Worm (Caenorhabditis elegans) whole organism, L1 larva: Measurements from ENCODE around the gene mrg-1.
A peak's percentile ranks its signal among the peaks of the same experiment; 100 is the strongest.

Experiments used
- C04F5.9 ChIP-seq: sonication (generic microtip); optimal IDR thresholded peaks from 2 replicates; lab custom pipeline; 2016; ENCODE audit warnings: missing genetic modification characterization, missing compliant biosample characterization
- C34B4.2 ChIP-seq: sonication (generic microtip); optimal IDR thresholded peaks from 2 replicates; lab custom pipeline; 2017; ENCODE audit warnings: mild to moderate bottlenecking, missing genetic modification characterization, missing compliant biosample characterization
- F16B12.6 ChIP-seq: fragments of 150-350 bp; optimal IDR thresholded peaks from 2 replicates; lab custom pipeline; 2014; ENCODE audit warnings: missing biosample characterization, missing genetic modification characterization
- blmp-1 ChIP-seq: fragments of 150-350 bp; optimal IDR thresholded peaks from 2 replicates; lab custom pipeline; 2014; ENCODE audit warnings: missing biosample characterization, missing genetic modification characterization
- ceh-63 ChIP-seq: fragments of 200-800 bp; sonication (Bioruptor generic); optimal IDR thresholded peaks from 2 replicates; lab custom pipeline; 2018; ENCODE audit warnings: mild to moderate bottlenecking, missing genetic modification characterization, missing compliant biosample characterization
- ceh-88 ChIP-seq: fragments of 200-800 bp; sonication (Bioruptor generic); IDR thresholded peaks from 2 replicates; pipeline ENCODE4 v1.3.6; 2022; ENCODE audit warnings: missing genetic modification characterization, missing compliant biosample characterization
- dpl-1 ChIP-seq, 3 experiments: fragments of 150-350 bp in 2 of 3; sonication (generic microtip) in 1 of 3; optimal IDR thresholded peaks; 2 replicates each; lab custom pipeline; 2014 to 2017; ENCODE audit warnings: missing biosample characterization in 3 of 3, missing genetic modification characterization in 3 of 3, missing genetic modification reagents in 3 of 3
- efl-1 ChIP-seq, 4 experiments: fragments of 150-350 bp; optimal IDR thresholded peaks in 3 of 4; peaks in 1 of 4; 1 replicate in 1 of 4; 2 replicates in 3 of 4; lab custom pipeline; 2014; ENCODE audit warnings: missing biosample characterization in 2 of 4, missing genetic modification characterization in 2 of 4, missing genetic modification reagents in 2 of 4
- efl-3 ChIP-seq: fragments of 200-800 bp; sonication (Bioruptor generic); optimal IDR thresholded peaks from 2 replicates; lab custom pipeline; 2018; ENCODE audit warnings: mild to moderate bottlenecking, missing genetic modification characterization, missing compliant biosample characterization
- elt-2 ChIP-seq: sonication (generic microtip); optimal IDR thresholded peaks from 2 replicates; lab custom pipeline; 2016; ENCODE audit warnings: missing genetic modification characterization, mild to moderate bottlenecking, inconsistent platforms, missing compliant biosample characterization, missing genetic modification reagents
- elt-3 ChIP-seq, 6 experiments: fragments of 150-350 bp in 1 of 6; sonication (generic microtip); optimal IDR thresholded peaks; 2 replicates each; lab custom pipeline; 2017 to 2018; ENCODE audit warnings: missing biosample characterization in 6 of 6, missing genetic modification characterization in 6 of 6, inconsistent platforms in 1 of 6
- ets-5 ChIP-seq: fragments of 200-800 bp; sonication (Bioruptor generic); IDR thresholded peaks from 2 replicates; pipeline ENCODE4 v1.3.6; 2022; ENCODE audit warnings: missing genetic modification characterization, missing compliant biosample characterization
- fos-1 ChIP-seq: fragments of 150-350 bp; optimal IDR thresholded peaks from 2 replicates; lab custom pipeline; 2014; ENCODE audit warnings: missing biosample characterization, missing genetic modification characterization
- hlh-17 ChIP-seq: fragments of 200-800 bp; sonication (Bioruptor generic); optimal IDR thresholded peaks from 2 replicates; lab custom pipeline; 2018; ENCODE audit warnings: missing genetic modification characterization, mild to moderate bottlenecking, missing compliant biosample characterization, moderate library complexity, borderline replicate concordance
- hlh-4 ChIP-seq: sonication (generic microtip); optimal IDR thresholded peaks from 2 replicates; lab custom pipeline; 2016; ENCODE audit warnings: mild to moderate bottlenecking, missing genetic modification characterization, missing compliant biosample characterization
- jun-1 ChIP-seq: fragments of 150-350 bp; optimal IDR thresholded peaks from 2 replicates; lab custom pipeline; 2014; ENCODE audit warnings: missing biosample characterization, missing genetic modification reagents, missing genetic modification characterization
- lin-13 ChIP-seq: fragments of 150-350 bp; optimal IDR thresholded peaks from 2 replicates; lab custom pipeline; 2014; ENCODE audit warnings: missing biosample characterization, missing genetic modification reagents, missing genetic modification characterization
- lin-14 ChIP-seq: fragments of 200-800 bp; sonication (Bioruptor generic); optimal IDR thresholded peaks from 2 replicates; lab custom pipeline; 2018; ENCODE audit warnings: mild to moderate bottlenecking, missing genetic modification characterization, moderate library complexity, missing compliant biosample characterization
- mdl-1 ChIP-seq, 2 experiments: fragments of 150-350 bp; optimal IDR thresholded peaks; 2 replicates each; lab custom pipeline; 2014 to 2017; ENCODE audit warnings: missing biosample characterization in 2 of 2, missing genetic modification characterization in 2 of 2, inconsistent platforms in 1 of 2
- mef-2 ChIP-seq: fragments of 150-350 bp; optimal IDR thresholded peaks from 2 replicates; lab custom pipeline; 2014; ENCODE audit warnings: missing biosample characterization, missing genetic modification characterization
- mep-1 ChIP-seq: fragments of 150-350 bp; optimal IDR thresholded peaks from 2 replicates; lab custom pipeline; 2014; ENCODE audit warnings: missing biosample characterization, missing genetic modification characterization
- nhr-12 ChIP-seq: sonication (generic microtip); optimal IDR thresholded peaks from 2 replicates; lab custom pipeline; 2017; ENCODE audit warnings: missing biosample characterization, missing genetic modification characterization
- nhr-19 ChIP-seq: fragments of 200-800 bp; sonication (Bioruptor generic); conservative IDR thresholded peaks from 2 replicates; pipeline ENCODE4 v1.3.6; 2022; ENCODE audit warnings: missing genetic modification characterization, missing compliant biosample characterization
- nhr-28 ChIP-seq: fragments of 150-350 bp; optimal IDR thresholded peaks from 2 replicates; lab custom pipeline; 2014; ENCODE audit warnings: missing biosample characterization, missing genetic modification characterization
- nhr-71 ChIP-seq: sonication (generic microtip); optimal IDR thresholded peaks from 2 replicates; lab custom pipeline; 2016; ENCODE audit warnings: mild to moderate bottlenecking, missing genetic modification characterization, moderate library complexity, missing compliant biosample characterization
- nhr-76 ChIP-seq: sonication (generic microtip); optimal IDR thresholded peaks from 2 replicates; lab custom pipeline; 2017; ENCODE audit warnings: missing biosample characterization, missing genetic modification characterization
- nhr-85 ChIP-seq: sonication (generic microtip); peaks from one replicate; lab custom pipeline; 2016; ENCODE audit warnings: missing genetic modification characterization, inconsistent platforms, missing compliant biosample characterization
- pax-3 ChIP-seq: fragments of 200-800 bp; sonication (Bioruptor generic); optimal IDR thresholded peaks from 2 replicates; lab custom pipeline; 2018; ENCODE audit warnings: mild to moderate bottlenecking, missing genetic modification characterization, moderate library complexity, missing compliant biosample characterization
- skn-1 ChIP-seq: fragments of 150-350 bp; optimal IDR thresholded peaks from 2 replicates; lab custom pipeline; 2014; ENCODE audit warnings: missing biosample characterization, missing genetic modification characterization
- snpc-4 ChIP-seq: fragments of 150-350 bp; optimal IDR thresholded peaks from 2 replicates; lab custom pipeline; 2014; ENCODE audit warnings: missing biosample characterization, missing genetic modification characterization
- snu-23 ChIP-seq: sonication (generic microtip); optimal IDR thresholded peaks from 2 replicates; lab custom pipeline; 2016; ENCODE audit warnings: missing genetic modification characterization, missing compliant biosample characterization
- swsn-7 ChIP-seq: sonication (generic microtip); optimal IDR thresholded peaks from 2 replicates; lab custom pipeline; 2016; ENCODE audit warnings: missing genetic modification characterization, missing compliant biosample characterization
- tbx-2 ChIP-seq: sonication (generic microtip); optimal IDR thresholded peaks from 2 replicates; lab custom pipeline; 2016; ENCODE audit warnings: missing genetic modification characterization, missing compliant biosample characterization
- unc-130 ChIP-seq: fragments of 150-350 bp; optimal IDR thresholded peaks from 2 replicates; lab custom pipeline; 2017; ENCODE audit warnings: missing biosample characterization, missing genetic modification characterization, inconsistent platforms
- unc-30 ChIP-seq: sonication (generic microtip); optimal IDR thresholded peaks from 2 replicates; lab custom pipeline; 2017; ENCODE audit warnings: missing biosample characterization, missing genetic modification characterization
- unc-62 ChIP-seq: fragments of 150-350 bp; optimal IDR thresholded peaks from 2 replicates; lab custom pipeline; 2014; ENCODE audit warnings: missing biosample characterization, missing genetic modification reagents, missing genetic modification characterization
- unc-98 ChIP-seq: fragments of 200-800 bp; sonication (Bioruptor generic); IDR thresholded peaks from 2 replicates; pipeline ENCODE4 v1.3.6; 2022; ENCODE audit warnings: missing genetic modification characterization, missing compliant biosample characterization
- vab-15 ChIP-seq: sonication (generic microtip); optimal IDR thresholded peaks from 2 replicates; lab custom pipeline; 2017; ENCODE audit warnings: missing genotype, mild to moderate bottlenecking, missing genetic modification characterization, missing compliant biosample characterization
- xbp-1 ChIP-seq: sonication (generic microtip); optimal IDR thresholded peaks from 2 replicates; lab custom pipeline; 2016; ENCODE audit warnings: missing genetic modification characterization, missing compliant biosample characterization
- zag-1 ChIP-seq: fragments of 150-350 bp; optimal IDR thresholded peaks from 2 replicates; lab custom pipeline; 2014; ENCODE audit warnings: missing biosample characterization, missing genetic modification characterization

mrg-1 gene

DNA sequence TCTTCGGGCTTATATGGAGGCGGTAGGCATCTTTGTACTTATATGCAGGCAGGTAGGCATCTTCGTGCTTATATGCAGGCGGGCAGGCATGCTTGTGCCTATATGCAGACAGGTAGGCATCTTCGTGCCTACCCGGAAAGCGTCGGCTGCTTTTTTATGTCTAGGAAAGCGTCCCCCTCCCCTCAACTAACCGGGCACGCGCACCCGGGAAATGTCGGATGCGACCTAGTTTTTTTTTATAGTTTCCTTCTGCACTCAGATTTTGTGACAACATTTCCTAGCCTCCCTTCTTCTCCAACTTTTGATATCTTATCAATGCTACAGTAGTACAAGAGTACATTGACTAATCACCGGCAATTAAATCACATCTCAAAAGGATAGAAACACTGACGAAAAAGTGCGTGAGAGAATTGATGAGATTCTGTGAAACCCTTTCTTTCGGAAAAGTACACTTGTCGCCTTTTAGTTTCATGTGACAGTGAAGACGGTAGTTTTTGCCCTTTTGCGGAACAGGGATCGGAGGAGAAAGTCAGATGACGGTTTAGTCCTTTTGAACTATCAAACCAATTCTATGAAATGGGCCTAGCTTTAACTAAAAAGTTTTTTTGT, 25.4 kb downstream of the mrg-1 start (continued):
- TF ChIP-seq nhr-19: peak; percentile 9; the same call in 1 of the 2 replicates
- peak; percentile 20 for TF ChIP-seq lin-13 (GFP tag; lab: Kevin White, UChicago)
- no peak for TF ChIP-seq efl-1 (optimal IDR thresholded peaks at IDR 0.05; lab: Kevin White, UChicago)
- TF ChIP-seq efl-1 (GFP tag; optimal IDR thresholded peaks at IDR 0.05 in 1 of 2; lab: Kevin White, UChicago): no peak
- no peak for TF ChIP-seq hlh-4 (tag; lab: Kevin White, UChicago)
- TF ChIP-seq unc-62 (GFP tag; lab: Kevin White, UChicago): no peak
- peak; percentile 60 for TF ChIP-seq snu-23
- no peak for TF ChIP-seq C34B4.2 (tag; lab: Kevin White, UChicago)
- TF ChIP-seq C04F5.9 (tag; lab: Kevin White, UChicago): no peak
- no peak for TF ChIP-seq efl-3 (GFP tag; lab: Kevin White, UChicago)
- peak in 1 of 2 experiments; percentile 6 for TF ChIP-seq mdl-1 (tag; optimal IDR thresholded peaks at IDR 0.05; lab: Kevin White, UChicago)
- no peak for TF ChIP-seq hlh-17
- TF ChIP-seq nhr-76 (tag; lab: Kevin White, UChicago): no peak
- peak; percentile 60 for TF ChIP-seq tbx-2 (tag; lab: Kevin White, UChicago)
- TF ChIP-seq nhr-28 (tag; lab: Kevin White, UChicago): no peak
- no peak for TF ChIP-seq F16B12.6 (tag; lab: Kevin White, UChicago)
- no peak for TF ChIP-seq nhr-12 (tag; lab: Kevin White, UChicago)
- no peak for TF ChIP-seq elt-2 (tag; lab: Kevin White, UChicago)
- TF ChIP-seq vab-15: peak; percentile 49
- peak; percentile 71 for TF ChIP-seq nhr-71 (tag; lab: Kevin White, UChicago)

ce11 chrIII:12848173-12848572, 26.3 kb downstream of the mrg-1 start:
- TF ChIP-seq snpc-4: peak; percentile 19

DNA sequence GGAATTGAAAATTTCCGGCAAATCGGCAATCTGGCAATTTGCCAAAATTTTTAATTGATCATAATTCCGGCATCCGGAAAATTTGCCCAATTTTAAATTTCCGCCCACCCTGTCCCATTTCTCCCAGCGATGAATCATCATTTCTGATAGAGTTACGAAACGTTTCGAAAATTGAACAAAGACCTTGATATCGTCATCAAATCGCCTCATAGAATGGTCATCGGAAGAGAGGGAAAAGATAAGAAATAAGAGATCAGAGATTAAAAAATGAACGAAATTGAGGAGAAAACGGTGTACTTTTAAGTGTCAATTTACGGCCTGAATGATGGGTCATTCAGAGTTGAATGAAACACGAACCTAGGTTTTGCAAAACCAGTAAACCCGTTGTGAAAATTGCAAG, 26.8 kb downstream of the mrg-1 start:
- TF ChIP-seq ceh-63 (no peak), lin-14 (GFP tag; lab: Kevin White, UChicago) (peak; percentile 57), nhr-19 (no peak), mep-1 (peak; percentile 36), tbx-2 (tag; lab: Kevin White, UChicago) (no peak), unc-98 (GFP tag; lab: Robert Waterston, UW) (no peak), nhr-71 (tag; lab: Kevin White, UChicago) (peak; percentile 4), blmp-1 (peak; percentile 59), mef-2 (tag; lab: Kevin White, UChicago) (no peak), snu-23 (peak; percentile 11), unc-30 (tag; lab: Kevin White, UChicago) (no peak), pax-3 (no peak), skn-1 (tag; lab: Kevin White, UChicago) (peak; percentile 28), zag-1 (tag; lab: Kevin White, UChicago) (no peak), fos-1 (peak; percentile 56), ets-5 (GFP tag; lab: Robert Waterston, UW) (no peak), nhr-85 (tag; lab: Kevin White, UChicago) (peak; percentile 92), ceh-88 (no peak), jun-1 (tag; lab: Kevin White, UChicago) (no peak), elt-3 (tag; optimal IDR thresholded peaks at IDR 0.05; lab: Kevin White, UChicago) (peak in 4 of 6 experiments; percentile 52 to 87 (median 76)), xbp-1 (tag; lab: Kevin White, UChicago) (no peak), dpl-1 (GFP tag; optimal IDR thresholded peaks at IDR 0.05; lab: Kevin White, UChicago) (peak in 2 of 3 experiments; percentile 2 to 33), swsn-7 (tag; lab: Kevin White, UChicago) (no peak), efl-1 (optimal IDR thresholded peaks at IDR 0.05; lab: Kevin White, UChicago) (no peak), efl-1 (GFP tag; optimal IDR thresholded peaks at IDR 0.05 in 1 of 2; lab: Kevin White, UChicago) (peak; percentile 14 to 64), hlh-4 (tag; lab: Kevin White, UChicago) (no peak), unc-130 (tag; lab: Kevin White, UChicago) (no peak)
- TF ChIP-seq, all 84 proteins: peak for 11
